Worm (Caenorhabditis elegans) whole organism, young adult: ENCODE measurements around the gene F25F2.1.

Experiments
- B0261.1 ChIP-seq: sonication (generic microtip); optimal IDR thresholded peaks from 2 replicates; lab custom pipeline; 2016; ENCODE audit warnings: mild to moderate bottlenecking, missing genetic modification characterization, moderate library complexity, missing compliant biosample characterization
- ama-1 ChIP-seq, 3 experiments: fragments of 150-350 bp in 1 of 3; sonication (generic microtip) in 2 of 3; optimal IDR thresholded peaks; 2 replicates each; lab custom pipeline; 2014 to 2018; ENCODE audit warnings: missing biosample characterization in 2 of 3, missing genetic modification characterization in 2 of 3, missing genetic modification reagents in 2 of 3
- cebp-2 ChIP-seq: fragments of 200-800 bp; sonication (Bioruptor generic); IDR thresholded peaks from 2 replicates; pipeline ENCODE4 v1.3.6; 2022; ENCODE audit warnings: missing genetic modification characterization, missing compliant biosample characterization
- efl-1 ChIP-seq: fragments of 150-350 bp; optimal IDR thresholded peaks from 2 replicates; lab custom pipeline; 2014; ENCODE audit warnings: missing biosample characterization, missing genetic modification reagents, missing genetic modification characterization
- ets-4 ChIP-seq: fragments of 200-800 bp; sonication (Bioruptor generic); optimal IDR thresholded peaks from 2 replicates; lab custom pipeline; 2018; ENCODE audit warnings: mild to moderate bottlenecking, missing genetic modification characterization, missing compliant biosample characterization
- lir-1 ChIP-seq: fragments of 200-800 bp; sonication (Bioruptor generic); conservative IDR thresholded peaks from 2 replicates; pipeline ENCODE4 v1.3.6; 2022; ENCODE audit warnings: missing genetic modification reagents, missing genetic modification characterization, missing compliant biosample characterization
- lsl-1 ChIP-seq: fragments of 200-800 bp; sonication (Bioruptor generic); optimal IDR thresholded peaks from 2 replicates; lab custom pipeline; 2018; ENCODE audit warnings: mild to moderate bottlenecking, missing genetic modification characterization, moderate library complexity, missing compliant biosample characterization
- nfya-1 ChIP-seq: sonication (generic microtip); optimal IDR thresholded peaks from 2 replicates; lab custom pipeline; 2017; ENCODE audit warnings: antibody characterized with exemption, missing compliant biosample characterization, missing genetic modification characterization, borderline replicate concordance; ENCODE audit not compliant: insufficient read depth
- snpc-4 ChIP-seq, 5 experiments: fragments of 150-350 bp in 1 of 5; sonication (generic microtip) in 4 of 5; optimal IDR thresholded peaks; 2 replicates each; lab custom pipeline; 2014 to 2018; ENCODE audit warnings: missing genetic modification characterization in 5 of 5, missing biosample characterization in 3 of 5, antibody characterized with exemption in 2 of 5, mild to moderate bottlenecking in 2 of 5, missing compliant biosample characterization in 2 of 5, missing genotype in 2 of 5, moderate library complexity in 2 of 5, missing genetic modification reagents in 1 of 5
- unc-62 ChIP-seq: fragments of 150-350 bp; optimal IDR thresholded peaks from 2 replicates; lab custom pipeline; 2014; ENCODE audit warnings: missing biosample characterization, missing genetic modification reagents, missing genetic modification characterization
- ztf-25 ChIP-seq: fragments of 200-800 bp; sonication (Bioruptor generic); IDR thresholded peaks from 2 replicates; pipeline ENCODE4 v1.3.6; 2022; ENCODE audit warnings: missing genetic modification reagents, missing genetic modification characterization, missing compliant biosample characterization
- ztf-28 ChIP-seq: fragments of 200-800 bp; sonication (Bioruptor generic); IDR thresholded peaks from 2 replicates; pipeline ENCODE4 v1.3.6; 2022; ENCODE audit warnings: missing genetic modification reagents, missing genetic modification characterization, missing compliant biosample characterization

ce11 chrIII:4552872-4553271 is 44.2 kb downstream of the F25F2.1 start:
- TF ChIP-seq B0261.1 (tag; lab: Kevin White, UChicago) (no peak), cebp-2 (no peak), ama-1 (optimal IDR thresholded peaks at IDR 0.05; lab: Kevin White, UChicago) (no peak), ama-1 (GFP tag; optimal IDR thresholded peaks at IDR 0.05; lab: Kevin White, UChicago) (no peak), lir-1 (GFP tag; lab: Robert Waterston, UW) (no peak), unc-62 (GFP tag; lab: Kevin White, UChicago) (no peak), ets-4 (no peak), ztf-25 (GFP tag; lab: Robert Waterston, UW) (no peak), snpc-4 (GFP tag; optimal IDR thresholded peaks at IDR 0.05; lab: Kevin White, UChicago) (no peak), snpc-4 (tag; optimal IDR thresholded peaks at IDR 0.05; lab: Kevin White, UChicago) (no peak), nfya-1 (no peak), lsl-1 (GFP tag; lab: Kevin White, UChicago) (no peak), efl-1 (no peak), ztf-28 (GFP tag; lab: Robert Waterston, UW) (no peak)
